Worm (Caenorhabditis elegans): Measurements from ENCODE around the gene C17B7.10.

DNA sequence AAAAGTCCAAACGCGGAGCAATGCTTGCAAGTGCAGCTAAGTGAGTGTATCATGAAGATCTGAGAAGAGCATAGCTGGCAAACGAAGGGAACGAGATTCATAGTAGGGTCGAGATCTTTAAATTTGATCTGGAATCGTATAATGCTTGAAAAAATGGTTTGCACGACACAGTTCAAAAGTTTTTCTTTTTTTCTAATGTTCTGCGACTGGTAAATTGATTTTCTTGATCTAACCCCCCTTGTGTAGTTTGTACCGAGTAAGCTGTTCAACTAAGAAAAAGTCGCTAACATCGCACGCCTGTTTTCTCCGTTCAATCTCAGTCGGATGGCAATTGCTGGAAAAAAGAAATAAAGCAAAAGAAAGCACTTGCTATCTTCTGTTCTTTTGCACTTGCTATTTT lies 21.4 kb downstream of the C17B7.10 start, which contains the start of gene C17B7.14:
- no peak for TF ChIP-seq lin-54 (GFP tag; optimal IDR thresholded peaks at IDR 0.05)
- no peak for TF ChIP-seq unc-130 (GFP tag; optimal IDR thresholded peaks at IDR 0.05)
- TF ChIP-seq zfh-2 (GFP tag; conservative IDR thresholded peaks at IDR 0.05): no peak
- no peak for TF ChIP-seq lir-1 (GFP tag; conservative IDR thresholded peaks at IDR 0.05)
- TF ChIP-seq mxl-1 (tag; optimal IDR thresholded peaks at IDR 0.05): no peak
- TF ChIP-seq ama-1 (optimal IDR thresholded peaks at IDR 0.05): no peak
- TF ChIP-seq ama-1 (GFP tag; optimal IDR thresholded peaks at IDR 0.05): no peak
- no peak for TF ChIP-seq cebp-1 (GFP tag; IDR thresholded peaks at IDR 0.05)
- no peak for TF ChIP-seq cebp-1 (tag; optimal IDR thresholded peaks at IDR 0.05)

All from whole organism, young adult.